Worm (Caenorhabditis elegans) whole organism, L3 larva: ENCODE measurements around the gene F44F4.3.

Experiments used
- R02D3.7 ChIP-seq: fragments of 150-350 bp; optimal IDR thresholded peaks from 2 replicates; lab custom pipeline; 2014; ENCODE audit warnings: missing biosample characterization, missing genetic modification characterization
- ceh-82 ChIP-seq: fragments of 150-350 bp; optimal IDR thresholded peaks from 2 replicates; lab custom pipeline; 2014; ENCODE audit warnings: missing biosample characterization, missing genetic modification characterization
- egl-27 ChIP-seq: sonication (generic microtip); optimal IDR thresholded peaks from 4 replicates; lab custom pipeline; 2017; ENCODE audit warnings: missing biosample characterization, missing genetic modification reagents, missing genetic modification characterization
- elt-3 ChIP-seq, 3 experiments: fragments of 150-350 bp in 1 of 3; sonication (generic microtip) in 2 of 3; optimal IDR thresholded peaks; 2 replicates in 2 of 3; 4 replicates in 1 of 3; lab custom pipeline; 2014 to 2017; ENCODE audit warnings: missing biosample characterization in 3 of 3, missing genetic modification characterization in 3 of 3
- fkh-10 ChIP-seq: sonication (generic microtip); optimal IDR thresholded peaks from 2 replicates; lab custom pipeline; 2017; ENCODE audit warnings: missing biosample characterization, missing genetic modification reagents, missing genetic modification characterization
- jun-1 ChIP-seq: fragments of 150-350 bp; optimal IDR thresholded peaks from 2 replicates; lab custom pipeline; 2014; ENCODE audit warnings: missing biosample characterization, missing genetic modification reagents, missing genetic modification characterization
- nhr-11 ChIP-seq: fragments of 150-350 bp; optimal IDR thresholded peaks from 2 replicates; lab custom pipeline; 2014; ENCODE audit warnings: missing biosample characterization, missing genetic modification characterization
- nhr-12 ChIP-seq: fragments of 150-350 bp; optimal IDR thresholded peaks from 2 replicates; lab custom pipeline; 2014; ENCODE audit warnings: missing biosample characterization, missing genetic modification characterization
- pqm-1 ChIP-seq: fragments of 150-350 bp; optimal IDR thresholded peaks from 2 replicates; lab custom pipeline; 2017; ENCODE audit warnings: missing biosample characterization, missing genetic modification characterization, inconsistent platforms
- ztf-4 ChIP-seq: fragments of 150-350 bp; optimal IDR thresholded peaks from 2 replicates; lab custom pipeline; 2014; ENCODE audit warnings: missing biosample characterization, missing genetic modification characterization

DNA sequence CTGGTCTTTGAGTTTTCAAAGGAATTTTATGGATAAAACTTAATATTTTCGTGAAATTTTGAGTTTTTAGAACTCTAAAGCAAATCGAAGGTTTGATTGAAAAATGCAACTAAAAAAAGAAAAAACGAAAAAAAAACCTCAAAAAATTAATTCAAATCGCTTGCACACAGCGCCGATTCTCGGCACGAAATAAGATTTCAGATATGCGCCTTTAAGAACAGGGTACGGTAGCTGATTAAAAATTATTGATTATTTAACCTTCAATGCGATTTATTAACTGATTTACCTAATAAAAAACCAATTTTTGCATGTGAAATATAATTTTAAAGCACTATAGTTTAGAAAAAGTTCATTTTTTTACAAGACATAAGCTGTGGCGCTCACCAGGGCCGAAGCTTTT, 32.8 kb downstream of the F44F4.3 start:
- no peak for TF ChIP-seq ceh-82 (tag; lab: Kevin White, UChicago)
- TF ChIP-seq R02D3.7 (tag; lab: Kevin White, UChicago), result no peak
- TF ChIP-seq elt-3 (tag; optimal IDR thresholded peaks at IDR 0.05; lab: Kevin White, UChicago), result no peak
- no peak for TF ChIP-seq nhr-11 (tag; lab: Kevin White, UChicago)
- TF ChIP-seq fkh-10, result no peak
- no peak for TF ChIP-seq pqm-1 (tag; lab: Kevin White, UChicago)
- no peak for TF ChIP-seq egl-27 (tag; lab: Kevin White, UChicago)
- TF ChIP-seq nhr-12 (tag; lab: Kevin White, UChicago), result no peak
- TF ChIP-seq ztf-4, result no peak
- TF ChIP-seq jun-1, result no peak
